Fruit fly (Drosophila melanogaster) whole organism: ENCODE results near the gene CG13310.

Source experiments
- CG8478 ChIP-seq: fragments of >200 bp; optimal IDR thresholded peaks from 2 replicates; lab custom pipeline; 2018; ENCODE audit warnings: inconsistent platforms
- pan ChIP-seq: fragments of >200 bp; optimal IDR thresholded peaks from 2 replicates; lab custom pipeline; 2017
- usp ChIP-seq: fragments of >200 bp; optimal IDR thresholded peaks from 2 replicates; lab custom pipeline; 2017; ENCODE audit warnings: missing biosample characterization, missing genetic modification characterization, mixed read lengths

DNA sequence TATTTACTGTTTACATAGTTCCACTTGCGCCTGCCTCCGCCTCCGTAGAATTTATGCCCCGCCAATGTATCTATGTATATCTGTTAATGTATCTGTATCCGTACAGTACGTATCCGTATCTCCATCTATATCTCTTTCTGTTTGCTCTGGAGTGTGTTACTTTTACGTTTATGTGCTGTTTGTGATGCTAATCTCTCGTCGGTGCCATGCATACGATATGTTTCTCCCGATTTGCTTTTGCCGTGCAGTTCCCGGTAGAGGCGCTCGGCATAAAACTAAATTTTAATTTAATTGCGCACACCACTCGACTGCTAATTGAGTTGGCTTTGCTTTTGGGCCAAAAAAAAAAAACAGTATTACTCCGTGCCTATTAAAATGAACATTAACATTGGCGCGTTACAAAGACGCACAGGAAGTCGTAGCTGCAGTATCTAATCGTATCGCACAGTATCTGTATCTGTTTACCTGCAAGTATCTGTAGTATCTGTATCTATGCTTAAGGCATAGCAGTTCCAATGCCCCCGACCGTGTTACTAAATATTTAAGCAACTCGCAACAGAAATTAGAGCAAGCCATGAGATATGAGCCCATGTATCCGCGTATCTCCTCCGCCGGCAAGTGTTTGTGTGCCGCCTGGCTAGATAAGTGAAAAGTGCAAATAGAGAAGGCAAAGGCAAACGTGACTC, 29.8 kb upstream of the CG13310 start:
- TF ChIP-seq pan (lab: Kevin White, UChicago): no peak
- no peak for TF ChIP-seq CG8478
- TF ChIP-seq usp (GFP tag; lab: Kevin White, UChicago): no peak
